Worm (Caenorhabditis elegans): ENCODE measurements around the gene pup-2.

- TF ChIP-seq lsl-1 (GFP tag; optimal IDR thresholded peaks at IDR 0.05) (no peak), unc-62 (GFP tag; optimal IDR thresholded peaks at IDR 0.05) (no peak), F49E8.2 (tag; optimal IDR thresholded peaks at IDR 0.05; ENCODE audit: insufficient read depth) (no peak), ama-1 (optimal IDR thresholded peaks at IDR 0.05) (no peak), ama-1 (GFP tag; optimal IDR thresholded peaks at IDR 0.05) (no peak), nfya-1 (tag; optimal IDR thresholded peaks at IDR 0.05; ENCODE audit: borderline replicate concordance, insufficient read depth) (no peak), ceh-100 (GFP tag; IDR thresholded peaks at IDR 0.05) (no peak), rec-8 (tag; optimal IDR thresholded peaks at IDR 0.05) (no peak), lin-35 (GFP tag; optimal IDR thresholded peaks at IDR 0.05) (no peak), B0019.2 (GFP tag; conservative IDR thresholded peaks at IDR 0.05) (no peak), B0035.1 (tag; optimal IDR thresholded peaks at IDR 0.05) (no peak)
These were observed 37.1 kb downstream of the pup-2 start for ce11 chrIII:5222777-5223176.

Data from whole organism, young adult.